Fruit fly (Drosophila melanogaster) whole organism, pupa: ENCODE results near the gene Cpsf6.

Experiments used
- CG13204 ChIP-seq: fragments of 200-800 bp; sonication (Bioruptor generic); optimal IDR thresholded peaks from 2 replicates; lab custom pipeline; 2018; ENCODE audit warnings: missing biosample characterization, mild to moderate bottlenecking, missing genetic modification characterization, moderate library complexity
- CG14655 ChIP-seq: fragments of 200-800 bp; sonication (Bioruptor generic); optimal IDR thresholded peaks from 3 replicates; lab custom pipeline; 2017; ENCODE audit warnings: mild to moderate bottlenecking, missing biosample characterization, missing genetic modification reagents, missing genetic modification characterization
- D1 ChIP-seq: fragments of 200-800 bp; sonication (Bioruptor generic); optimal IDR thresholded peaks from 2 replicates; lab custom pipeline; 2018; ENCODE audit warnings: missing biosample characterization, mild to moderate bottlenecking, missing genetic modification characterization, moderate library complexity
- EcR ChIP-seq: fragments of 200-800 bp; sonication (Bioruptor generic); optimal IDR thresholded peaks from 3 replicates; lab custom pipeline; 2019; ENCODE audit warnings: missing biosample characterization, missing genetic modification characterization, mild to moderate bottlenecking, moderate library complexity, missing genetic modification reagents
- Ets98B ChIP-seq: fragments of 200-800 bp; sonication (Bioruptor generic); IDR thresholded peaks from 2 replicates; pipeline ENCODE4 v1.3.6; 2022; ENCODE audit warnings: missing biosample characterization, missing genetic modification characterization
- Pif1A ChIP-seq: fragments of 200-800 bp; sonication (Bioruptor generic); optimal IDR thresholded peaks from 3 replicates; lab custom pipeline; 2016; ENCODE audit warnings: missing biosample characterization, missing genetic modification characterization
- Pif1B ChIP-seq: fragments of 200-800 bp; sonication (Bioruptor generic); optimal IDR thresholded peaks from 3 replicates; lab custom pipeline; 2016; ENCODE audit warnings: missing biosample characterization, missing genetic modification characterization
- fd96Ca ChIP-seq: fragments of 200-800 bp; sonication (Bioruptor generic); IDR thresholded peaks from 3 replicates; pipeline ENCODE4 v1.3.6; 2022; ENCODE audit warnings: missing biosample characterization, missing genetic modification characterization
- gl ChIP-seq: fragments of 200-800 bp; sonication (Bioruptor generic); optimal IDR thresholded peaks from 2 replicates; lab custom pipeline; 2018; ENCODE audit warnings: missing biosample characterization, mild to moderate bottlenecking, missing genetic modification characterization
- rn ChIP-seq: fragments of 200-800 bp; sonication (Bioruptor generic); IDR thresholded peaks from 2 replicates; pipeline ENCODE4 v1.3.6; 2022; ENCODE audit warnings: missing biosample characterization, missing genetic modification characterization

DNA sequence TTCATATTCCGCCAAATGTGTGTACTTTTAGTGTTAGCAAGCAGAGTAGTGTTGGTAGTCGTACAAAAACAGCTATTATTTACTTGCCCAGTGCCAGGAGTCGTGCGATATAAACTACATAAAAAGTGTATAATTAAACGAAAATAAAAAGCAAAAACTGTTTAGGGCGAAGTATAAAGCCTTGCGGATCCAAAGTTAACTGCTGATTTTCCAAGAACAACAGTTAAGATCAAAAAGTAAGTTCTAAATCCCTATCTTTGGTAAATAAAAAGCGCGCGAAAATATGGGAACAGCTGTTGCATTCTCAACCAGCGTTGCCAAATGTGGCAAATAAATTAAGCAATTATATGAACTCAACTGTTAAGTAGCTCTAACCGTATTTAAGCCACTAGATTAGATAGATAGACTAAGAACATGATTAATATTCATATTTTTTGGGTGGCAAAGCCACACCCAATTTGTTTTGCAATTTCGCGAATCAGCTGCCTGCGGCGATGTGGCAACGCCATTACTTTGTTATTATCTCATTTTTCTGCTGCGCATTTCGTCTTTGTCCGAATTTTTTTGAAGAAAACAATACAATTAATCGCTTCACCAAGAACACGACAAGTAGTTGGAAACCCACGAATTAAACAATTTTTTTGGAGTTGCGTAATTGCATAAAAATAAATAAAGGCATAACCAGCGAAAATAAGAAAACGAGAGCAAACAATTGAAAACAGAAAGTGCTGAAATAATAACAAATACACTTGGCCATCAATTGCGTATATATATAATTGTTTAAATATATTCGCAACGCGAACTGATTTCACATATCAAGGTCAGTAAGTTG is 25.2 kb upstream of the Cpsf6 start, which contains the start of the genes Prim1 and CG7083:
- TF ChIP-seq rn = no peak
- no peak for TF ChIP-seq D1 (tag; lab: Kevin White, UChicago)
- peak; percentile 68 for TF ChIP-seq Pif1A (GFP tag; lab: Kevin White, UChicago)
- TF ChIP-seq CG14655 (GFP tag; lab: Kevin White, UChicago) = no peak
- no peak for TF ChIP-seq Ets98B (GFP tag; lab: Robert Waterston, UW)
- no peak for TF ChIP-seq fd96Ca (GFP tag; lab: Robert Waterston, UW)
- no peak for TF ChIP-seq EcR (GFP tag; lab: Kevin White, UChicago)
- no peak for TF ChIP-seq CG13204 (GFP tag; lab: Kevin White, UChicago)
- no peak for TF ChIP-seq gl
- TF ChIP-seq Pif1B (GFP tag; lab: Kevin White, UChicago) = no peak
